Worm (Caenorhabditis elegans): ENCODE data around the gene R53.5.

DNA sequence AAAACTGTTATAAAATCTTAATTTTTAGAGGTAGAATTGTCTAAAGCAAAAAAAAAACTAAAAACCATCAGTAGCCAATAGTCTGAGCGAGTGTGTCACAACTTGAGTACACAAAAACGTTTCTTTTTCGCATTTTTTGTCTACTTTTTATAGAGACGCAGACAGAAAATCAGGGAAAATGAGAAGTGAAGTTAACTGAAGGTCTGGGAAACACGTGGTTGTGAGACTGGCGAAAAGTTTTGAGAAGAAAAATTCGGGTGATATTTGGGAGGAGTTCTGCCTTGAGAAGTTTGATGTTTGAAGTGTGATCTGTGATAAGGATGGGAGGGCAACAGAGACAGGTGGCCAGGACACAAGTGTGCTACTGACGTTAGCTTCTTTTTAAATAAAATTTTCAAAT, 32.7 kb downstream of the R53.5 start:
- TF ChIP-seq pha-4 (tag; optimal IDR thresholded peaks at IDR 0.05) (no peak), mab-5 (tag; optimal IDR thresholded peaks at IDR 0.05) (no peak), unc-39 (tag; optimal IDR thresholded peaks at IDR 0.05) (no peak), elt-1 (tag; optimal IDR thresholded peaks at IDR 0.05; ENCODE audit: borderline replicate concordance, insufficient read depth) (no peak), elt-3 (tag; optimal IDR thresholded peaks at IDR 0.05) (no peak), bed-3 (GFP tag; optimal IDR thresholded peaks at IDR 0.05) (no peak)

All from whole organism, mixed stage, embryonic.